ENCODE assay signal across 2 fruit fly cellular contexts in genomic region chr2L:5291195-5291594, dm6.
TF ChIP-seq lines count a peak whose summit lies in the region.

No protein-coding gene starts in this region.

TF ChIP-seq in whole organism, embryonic, 481 proteins besides CTCF, POLR2A, EP300 and RAD21 (continued from another document):
- TF ChIP-seq CG13624 (GFP tag; optimal IDR thresholded peaks at IDR 0.05; lab: Kevin White, UChicago) (no peak), Bgb (GFP tag; IDR thresholded peaks at IDR 0.05; lab: Robert Waterston, UW; ENCODE audit: partially characterized antibody) (no peak), CG11695 (GFP tag; IDR thresholded peaks at IDR 0.05; lab: Robert Waterston, UW) (no peak), GATAe (GFP tag; conservative IDR thresholded peaks at IDR 0.05; lab: Robert Waterston, UW) (peak; percentile 21; the same call in 1 of the 2 replicates), sens-2 (GFP tag; IDR thresholded peaks at IDR 0.05; lab: Robert Waterston, UW) (0 out of 2 replicates have a peak, but pooled peaks have one; percentile 15), CG4360 (GFP tag; IDR thresholded peaks at IDR 0.05; lab: Robert Waterston, UW) (no peak), Lhr (GFP tag; optimal IDR thresholded peaks at IDR 0.05; lab: Kevin White, UChicago) (no peak), pho (GFP tag; optimal IDR thresholded peaks at IDR 0.05; lab: Kevin White, UChicago) (no peak), gcm (GFP tag; optimal IDR thresholded peaks at IDR 0.05; lab: Kevin White, UChicago) (peak; percentile 74), en (GFP tag; optimal IDR thresholded peaks at IDR 0.05; lab: Kevin White, UChicago) (no peak), tna (GFP tag; IDR thresholded peaks at IDR 0.05; lab: Robert Waterston, UW; ENCODE audit: partially characterized antibody) (no peak), Usf (GFP tag; optimal IDR thresholded peaks at IDR 0.05; lab: Kevin White, UChicago) (no peak), CG14860 (GFP tag; IDR thresholded peaks at IDR 0.05; lab: Robert Waterston, UW; ENCODE audit: partially characterized antibody) (no peak), Eip74EF (GFP tag; optimal IDR thresholded peaks at IDR 0.05; lab: Kevin White, UChicago) (no peak), CG11560 (tag; IDR thresholded peaks at IDR 0.05; lab: Robert Waterston, UW) (no peak), crol (GFP tag; IDR thresholded peaks at IDR 0.05; lab: Robert Waterston, UW) (peak; percentile 76), insv (GFP tag; optimal IDR thresholded peaks at IDR 0.05; lab: Kevin White, UChicago) (no peak), CG7556 (GFP tag; optimal IDR thresholded peaks at IDR 0.05; lab: Kevin White, UChicago) (no peak)

TF ChIP-seq in whole organism, prepupa, 60 proteins besides CTCF, POLR2A, EP300 and RAD21 (continued from another document):
- TF ChIP-seq salr (GFP tag; optimal IDR thresholded peaks at IDR 0.05; lab: Kevin White, UChicago): no peak
- no peak for TF ChIP-seq CG11902 (GFP tag; optimal IDR thresholded peaks at IDR 0.05; lab: Kevin White, UChicago)
- no peak for TF ChIP-seq CG6163 (GFP tag; IDR thresholded peaks at IDR 0.05; lab: Robert Waterston, UW)
- no peak for TF ChIP-seq fd85E (GFP tag; optimal IDR thresholded peaks at IDR 0.05; lab: Kevin White, UChicago)
- no peak for TF ChIP-seq achi (GFP tag; optimal IDR thresholded peaks at IDR 0.05; lab: Kevin White, UChicago)
- TF ChIP-seq Met (GFP tag; optimal IDR thresholded peaks at IDR 0.05; lab: Kevin White, UChicago): peak; percentile 21
- no peak for TF ChIP-seq eg (GFP tag; IDR thresholded peaks at IDR 0.05; lab: Robert Waterston, UW)
TF ChIP-seq in whole organism, prepupa: peak in this region for 5.
